Fruit fly (Drosophila melanogaster) whole organism, embryonic: Measurements from ENCODE around the gene CG17283.

ENCODE experiments used
- Abd-B ChIP-seq: fragments of 200-800 bp; sonication (Bioruptor generic); optimal IDR thresholded peaks from 2 replicates; lab custom pipeline; 2018; ENCODE audit warnings: missing biosample characterization, mild to moderate bottlenecking, missing genetic modification characterization, moderate library complexity
- Bdp1 ChIP-seq: fragments of 200-800 bp; sonication (Bioruptor generic); optimal IDR thresholded peaks from 3 replicates; lab custom pipeline; 2016; ENCODE audit warnings: missing biosample characterization, missing genetic modification characterization
- CG10565 ChIP-seq: fragments of 200-800 bp; sonication (Bioruptor generic); optimal IDR thresholded peaks from 3 replicates; lab custom pipeline; 2016; ENCODE audit warnings: missing biosample characterization, mild to moderate bottlenecking, missing genetic modification characterization
- CG12391 ChIP-seq: fragments of 200-800 bp; sonication (Bioruptor generic); optimal IDR thresholded peaks from 3 replicates; lab custom pipeline; 2018; ENCODE audit warnings: missing biosample characterization, mild to moderate bottlenecking, missing genetic modification characterization, moderate library complexity
- CG12659 ChIP-seq: fragments of 200-800 bp; sonication (Bioruptor generic); optimal IDR thresholded peaks from 3 replicates; lab custom pipeline; 2017; ENCODE audit warnings: mild to moderate bottlenecking, missing biosample characterization, missing genetic modification reagents, missing genetic modification characterization
- CG12744 ChIP-seq: fragments of 200-800 bp; sonication (Bioruptor generic); optimal IDR thresholded peaks from 2 replicates; lab custom pipeline; 2016; ENCODE audit warnings: missing biosample characterization, missing genetic modification characterization
- CG13287 ChIP-seq: fragments of 200-800 bp; sonication (Bioruptor generic); IDR thresholded peaks from 2 replicates; pipeline ENCODE4 v1.3.6; 2022; ENCODE audit warnings: missing biosample characterization, missing genetic modification characterization; ENCODE audit not compliant: partially characterized antibody
- CG14050 ChIP-seq: fragments of 200-800 bp; sonication (Bioruptor generic); IDR thresholded peaks from 3 replicates; pipeline ENCODE4 v1.3.6; 2022; ENCODE audit warnings: missing biosample characterization, missing genetic modification characterization
- CG1529 ChIP-seq: fragments of 200-800 bp; sonication (Bioruptor generic); optimal IDR thresholded peaks from 3 replicates; lab custom pipeline; 2018; ENCODE audit warnings: missing biosample characterization, missing genetic modification characterization
- CG16813 ChIP-seq: fragments of 200-800 bp; sonication (Bioruptor generic); IDR thresholded peaks from 3 replicates; pipeline ENCODE4 v1.3.6; 2022; ENCODE audit warnings: missing biosample characterization, missing genetic modification characterization; ENCODE audit not compliant: partially characterized antibody
- CG17186 ChIP-seq: fragments of 200-800 bp; sonication (Bioruptor generic); optimal IDR thresholded peaks from 3 replicates; lab custom pipeline; 2017; ENCODE audit warnings: missing biosample characterization, missing genetic modification reagents, missing genetic modification characterization
- CG17912 ChIP-seq: fragments of 200-800 bp; sonication (Bioruptor generic); optimal IDR thresholded peaks from 2 replicates; lab custom pipeline; 2018; ENCODE audit warnings: missing biosample characterization, mild to moderate bottlenecking, missing genetic modification characterization
- CG2116 ChIP-seq: fragments of 200-800 bp; sonication (Bioruptor generic); optimal IDR thresholded peaks from 3 replicates; lab custom pipeline; 2018; ENCODE audit warnings: missing biosample characterization, mild to moderate bottlenecking, missing genetic modification characterization
- CG31365 ChIP-seq: fragments of 200-800 bp; sonication (Bioruptor generic); optimal IDR thresholded peaks from 2 replicates; lab custom pipeline; 2018; ENCODE audit warnings: missing biosample characterization, mild to moderate bottlenecking, missing genetic modification characterization
- CG33557 ChIP-seq: fragments of 200-800 bp; sonication (Bioruptor generic); optimal IDR thresholded peaks from 2 replicates; lab custom pipeline; 2019; ENCODE audit warnings: missing biosample characterization, mild to moderate bottlenecking, missing genetic modification characterization, moderate library complexity
- CG6683 ChIP-seq: fragments of 200-800 bp; sonication (Bioruptor generic); optimal IDR thresholded peaks from 2 replicates; lab custom pipeline; 2017; ENCODE audit warnings: missing biosample characterization, mild to moderate bottlenecking, missing genetic modification characterization, missing genetic modification reagents
- CG7745 ChIP-seq: fragments of 200-800 bp; sonication (Bioruptor generic); optimal IDR thresholded peaks from 2 replicates; lab custom pipeline; 2018; ENCODE audit warnings: missing biosample characterization, mild to moderate bottlenecking, missing genetic modification characterization, moderate library complexity
- CG7786 ChIP-seq: fragments of 200-800 bp; sonication (Bioruptor generic); optimal IDR thresholded peaks from 2 replicates; lab custom pipeline; 2016; ENCODE audit warnings: missing biosample characterization, missing genetic modification characterization
- CTCF ChIP-seq: fragments of 200-800 bp; sonication (Bioruptor generic); optimal IDR thresholded peaks from 2 replicates; lab custom pipeline; 2017; ENCODE audit warnings: missing biosample characterization, mild to moderate bottlenecking, missing genetic modification characterization, moderate library complexity
- Doc2 ChIP-seq: fragments of 200-800 bp; sonication (Bioruptor generic); IDR thresholded peaks from 2 replicates; pipeline ENCODE4 v1.3.6; 2022; ENCODE audit warnings: missing biosample characterization, missing genetic modification characterization
- HmgD ChIP-seq: fragments of 200-800 bp; sonication (Bioruptor generic); optimal IDR thresholded peaks from 3 replicates; lab custom pipeline; 2016; ENCODE audit warnings: missing biosample characterization, missing genetic modification characterization
- NFAT ChIP-seq: fragments of 200-800 bp; sonication (Bioruptor generic); IDR thresholded peaks from 2 replicates; pipeline ENCODE4 v1.3.6; 2022; ENCODE audit warnings: missing biosample characterization, missing genetic modification characterization
- Side ChIP-seq: fragments of 200-800 bp; sonication (Bioruptor generic); optimal IDR thresholded peaks from 2 replicates; lab custom pipeline; 2016; ENCODE audit warnings: missing biosample characterization, missing genetic modification characterization
- Spps ChIP-seq: fragments of 200-800 bp; sonication (Bioruptor generic); optimal IDR thresholded peaks from 2 replicates; lab custom pipeline; 2018; ENCODE audit warnings: missing biosample characterization, mild to moderate bottlenecking, missing genetic modification characterization
- al ChIP-seq: fragments of 200-800 bp; sonication (Bioruptor generic); IDR thresholded peaks from 2 replicates; pipeline ENCODE4 v1.3.6; 2022; ENCODE audit warnings: missing biosample characterization, missing genetic modification characterization
- bsh ChIP-seq, 2 experiments: fragments of 200-800 bp; sonication (Bioruptor generic); optimal IDR thresholded peaks; 2 replicates each; lab custom pipeline; 2017 to 2018; ENCODE audit warnings: mild to moderate bottlenecking in 2 of 2, missing biosample characterization in 2 of 2, missing genetic modification characterization in 2 of 2, moderate library complexity in 1 of 2
- crp ChIP-seq, 2 experiments: fragments of 200-800 bp; sonication (Bioruptor generic); optimal IDR thresholded peaks; 2 replicates in 1 of 2; 3 replicates in 1 of 2; lab custom pipeline; 2017; ENCODE audit warnings: missing biosample characterization in 2 of 2, missing genetic modification characterization in 2 of 2, mild to moderate bottlenecking in 1 of 2, moderate library complexity in 1 of 2
- cwo ChIP-seq: fragments of 200-800 bp; sonication (Bioruptor generic); optimal IDR thresholded peaks from 3 replicates; lab custom pipeline; 2017; ENCODE audit warnings: missing biosample characterization, missing genetic modification characterization, mild to moderate bottlenecking, moderate library complexity, missing genetic modification reagents
- danr ChIP-seq: fragments of 200-800 bp; sonication (Bioruptor generic); IDR thresholded peaks from 2 replicates; pipeline ENCODE4 v1.3.6; 2022; ENCODE audit warnings: missing biosample characterization, missing genetic modification characterization
- dimm ChIP-seq: fragments of 200-800 bp; sonication (Bioruptor generic); IDR thresholded peaks from 2 replicates; pipeline ENCODE4 v1.3.6; 2022; ENCODE audit warnings: missing biosample characterization, missing genetic modification characterization
- dm ChIP-seq: fragments of 200-800 bp; sonication (Bioruptor generic); optimal IDR thresholded peaks from 3 replicates; lab custom pipeline; 2016; ENCODE audit warnings: missing biosample characterization, missing genetic modification characterization
- emc ChIP-seq: fragments of 200-800 bp; sonication (Bioruptor generic); optimal IDR thresholded peaks from 2 replicates; lab custom pipeline; 2016; ENCODE audit warnings: missing biosample characterization, missing genetic modification characterization
- fd102C ChIP-seq: fragments of 200-800 bp; sonication (Bioruptor generic); optimal IDR thresholded peaks from 2 replicates; lab custom pipeline; 2018; ENCODE audit warnings: missing biosample characterization, mild to moderate bottlenecking, missing genetic modification characterization, moderate library complexity
- fd64A ChIP-seq: fragments of 200-800 bp; sonication (Bioruptor generic); optimal IDR thresholded peaks from 3 replicates; lab custom pipeline; 2018; ENCODE audit warnings: missing biosample characterization, mild to moderate bottlenecking, missing genetic modification characterization
- gro ChIP-seq: fragments of 200-800 bp; sonication (Bioruptor generic); optimal IDR thresholded peaks from 2 replicates; lab custom pipeline; 2016; ENCODE audit warnings: missing biosample characterization, missing genetic modification characterization
- lilli ChIP-seq: fragments of 200-800 bp; sonication (Bioruptor generic); optimal IDR thresholded peaks from 3 replicates; lab custom pipeline; 2016; ENCODE audit warnings: missing biosample characterization, missing genetic modification characterization
- maf-S ChIP-seq: fragments of 200-800 bp; sonication (Bioruptor generic); optimal IDR thresholded peaks from 2 replicates; lab custom pipeline; 2016; ENCODE audit warnings: missing biosample characterization, missing genetic modification characterization
- nerfin-1 ChIP-seq: fragments of 200-800 bp; sonication (Bioruptor generic); optimal IDR thresholded peaks from 3 replicates; lab custom pipeline; 2019; ENCODE audit warnings: missing biosample characterization, mild to moderate bottlenecking, missing genetic modification characterization, moderate library complexity
- nom ChIP-seq: fragments of 200-800 bp; sonication (Bioruptor generic); optimal IDR thresholded peaks from 2 replicates; lab custom pipeline; 2017; ENCODE audit warnings: missing biosample characterization, missing genetic modification characterization, mild to moderate bottlenecking, moderate library complexity, missing genetic modification reagents
- oc ChIP-seq: fragments of 200-800 bp; sonication (Bioruptor generic); optimal IDR thresholded peaks from 2 replicates; lab custom pipeline; 2018; ENCODE audit warnings: missing biosample characterization, mild to moderate bottlenecking, missing genetic modification characterization, moderate library complexity
- repo ChIP-seq: fragments of 200-800 bp; sonication (Bioruptor generic); optimal IDR thresholded peaks from 2 replicates; lab custom pipeline; 2016; ENCODE audit warnings: missing biosample characterization, missing genetic modification characterization
- slou ChIP-seq: fragments of 200-800 bp; sonication (Bioruptor generic); optimal IDR thresholded peaks from 3 replicates; lab custom pipeline; 2016; ENCODE audit warnings: missing biosample characterization, missing genetic modification characterization
- slp2 ChIP-seq: fragments of 200-800 bp; sonication (Bioruptor generic); optimal IDR thresholded peaks from 2 replicates; lab custom pipeline; 2016; ENCODE audit warnings: missing biosample characterization, missing genetic modification characterization
- sob ChIP-seq: fragments of 200-800 bp; sonication (Bioruptor generic); IDR thresholded peaks from 2 replicates; pipeline ENCODE4 v1.3.6; 2022; ENCODE audit warnings: missing biosample characterization, missing genetic modification characterization
- stwl ChIP-seq: fragments of 200-800 bp; sonication (Bioruptor generic); optimal IDR thresholded peaks from 3 replicates; lab custom pipeline; 2018; ENCODE audit warnings: missing biosample characterization, mild to moderate bottlenecking, missing genetic modification characterization, moderate library complexity
- tna ChIP-seq: fragments of 200-800 bp; sonication (Bioruptor generic); IDR thresholded peaks from 2 replicates; pipeline ENCODE4 v1.3.6; 2022; ENCODE audit warnings: missing biosample characterization, missing genetic modification characterization; ENCODE audit not compliant: partially characterized antibody
- ttk ChIP-seq: fragments of 200-800 bp; sonication (Bioruptor generic); IDR thresholded peaks from 2 replicates; pipeline ENCODE4 v2.1.2; 2022; ENCODE audit warnings: missing biosample characterization, missing genetic modification characterization
- twi ChIP-seq: fragments of 200-800 bp; optimal IDR thresholded peaks from 2 replicates; lab custom pipeline; 2019; ENCODE audit warnings: missing biosample characterization, mild to moderate bottlenecking, missing genetic modification characterization, moderate library complexity
- tx ChIP-seq: fragments of 200-800 bp; sonication (Bioruptor generic); optimal IDR thresholded peaks from 2 replicates; lab custom pipeline; 2016; ENCODE audit warnings: missing biosample characterization, missing genetic modification characterization
- yki ChIP-seq: fragments of >200 bp; optimal IDR thresholded peaks from 3 replicates; lab custom pipeline; 2018

CG17283 gene

dm6 chr3R:17401289-17401752 is 6.4 kb upstream of the CG17283 start (continued):
- TF ChIP-seq cwo (GFP tag; lab: Kevin White, UChicago) = no peak
- no peak for TF ChIP-seq HmgD (GFP tag; lab: Kevin White, UChicago)
- no peak for TF ChIP-seq nerfin-1 (tag; lab: Kevin White, UChicago)
- peak; percentile 44 for TF ChIP-seq tx (GFP tag; lab: Kevin White, UChicago)
- TF ChIP-seq stwl (tag; lab: Kevin White, UChicago) = peak; percentile 81
- TF ChIP-seq sob (GFP tag; lab: Robert Waterston, UW) = 0 out of 2 replicates have a peak, but pooled peaks have one; percentile 43
- peak; percentile 1 for TF ChIP-seq CG6683 (GFP tag; lab: Kevin White, UChicago)
- TF ChIP-seq Abd-B (GFP tag; lab: Kevin White, UChicago) = no peak
- peak; percentile 54 for TF ChIP-seq CG7786 (GFP tag; lab: Kevin White, UChicago)
- peak; percentile 43; the same call in 1 of the 2 replicates for TF ChIP-seq NFAT (GFP tag; lab: Robert Waterston, UW)
- no peak for TF ChIP-seq Side (GFP tag; lab: Kevin White, UChicago)
- no peak for TF ChIP-seq CG17912
- TF ChIP-seq twi (tag; lab: Kevin White, UChicago) = peak; percentile 11
- no peak for TF ChIP-seq CG1529
- TF ChIP-seq CG12744 = peak; percentile 14
- TF ChIP-seq ttk (GFP tag; lab: Robert Waterston, UW) = no peak
- TF ChIP-seq CG13287 = peak; percentile 86

dm6 chr3R:17402434-17402833 is 5.2 kb upstream of the CG17283 start, which contains the start of gene Sur-8:
TSS of gene Sur-8 (minus strand) at chr3R:17402515.
- 0 out of 2 replicates have a peak, but pooled peaks have one; percentile 20 for TF ChIP-seq tna (GFP tag; lab: Robert Waterston, UW)
- peak; percentile 98 for TF ChIP-seq CTCF (GFP tag; lab: Kevin White, UChicago)
- no peak for TF ChIP-seq CG33557
- TF ChIP-seq dm = peak; percentile 31
- no peak for TF ChIP-seq CG10565 (GFP tag; lab: Kevin White, UChicago)
- peak; percentile 11 for TF ChIP-seq CG31365 (tag; lab: Kevin White, UChicago)
- TF ChIP-seq twi (tag; lab: Kevin White, UChicago) = no peak
- peak; percentile 17 for TF ChIP-seq slou (GFP tag; lab: Kevin White, UChicago)
- TF ChIP-seq fd64A (GFP tag; lab: Kevin White, UChicago) = peak; percentile 52
- TF ChIP-seq repo (GFP tag; lab: Kevin White, UChicago) = peak; percentile 25
- TF ChIP-seq dimm = no peak
- TF ChIP-seq bsh (GFP tag; optimal IDR thresholded peaks at IDR 0.05; lab: Kevin White, UChicago) = peak in 1 of 2 experiments; percentile 45
- TF ChIP-seq nom (GFP tag; lab: Kevin White, UChicago) = no peak
- peak; percentile 48 for TF ChIP-seq CG17186 (GFP tag; lab: Kevin White, UChicago)
- TF ChIP-seq slp2 (GFP tag; lab: Kevin White, UChicago) = peak; percentile 44
- TF ChIP-seq Side (GFP tag; lab: Kevin White, UChicago) = peak; percentile 2
- TF ChIP-seq Doc2 = no peak
- no peak for TF ChIP-seq Spps (tag; lab: Kevin White, UChicago)
- no peak for TF ChIP-seq CG7745 (tag; lab: Kevin White, UChicago)
- no peak for TF ChIP-seq yki
- no peak for TF ChIP-seq gro (GFP tag; lab: Kevin White, UChicago)
- TF ChIP-seq danr (GFP tag; lab: Robert Waterston, UW) = no peak
- TF ChIP-seq CG14050 (GFP tag; lab: Robert Waterston, UW) = peak; percentile 59
- TF ChIP-seq lilli (GFP tag; lab: Kevin White, UChicago) = peak; percentile 65
- no peak for TF ChIP-seq emc (GFP tag; lab: Kevin White, UChicago)
- peak; percentile 54 for TF ChIP-seq CG2116
- TF ChIP-seq crp (GFP tag; optimal IDR thresholded peaks at IDR 0.05; lab: Kevin White, UChicago) = no peak
- TF ChIP-seq oc = no peak
- peak; percentile 21; the same call in 1 of the 2 replicates for TF ChIP-seq al (GFP tag; lab: Robert Waterston, UW)
- TF ChIP-seq CG12659 (GFP tag; lab: Kevin White, UChicago) = peak; percentile 65
- peak; percentile 39 for TF ChIP-seq maf-S
- TF ChIP-seq CG12391 (tag; lab: Kevin White, UChicago) = no peak
- peak; percentile 25 for TF ChIP-seq Bdp1 (GFP tag; lab: Kevin White, UChicago)
- TF ChIP-seq CG16813 = no peak
- TF ChIP-seq fd102C = no peak
